Worm (Caenorhabditis elegans): ENCODE results near the gene cutl-5.
"Not testable (repeated sequence)": the region's sequence is repeated elsewhere in the genome, so short reads cannot be mapped to it uniquely, and the experiment has no call there.

DNA sequence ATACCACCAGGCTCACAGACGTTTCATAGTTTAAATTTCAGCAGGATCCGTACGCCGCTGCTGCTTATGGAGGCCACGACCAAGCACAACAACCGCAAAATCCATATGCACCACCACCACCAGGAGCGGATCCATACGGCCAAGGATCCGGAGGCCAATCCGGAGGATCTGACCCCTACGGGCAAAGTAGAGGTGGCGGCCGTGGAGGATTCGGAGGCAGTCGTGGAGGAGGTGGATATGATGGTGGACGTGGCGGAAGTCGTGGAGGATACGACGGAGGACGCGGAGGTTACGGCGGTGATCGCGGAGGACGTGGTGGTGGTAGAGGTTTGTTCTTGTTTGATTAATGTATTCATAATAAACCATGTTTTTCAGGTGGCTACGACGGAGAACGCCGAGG, 37.4 kb upstream of the cutl-5 start:
- not testable (repeated sequence) for TF ChIP-seq snpc-4 (GFP tag; optimal IDR thresholded peaks at IDR 0.05); snpc-4 (tag; optimal IDR thresholded peaks at IDR 0.05); K11D2.4 (GFP tag; IDR thresholded peaks at IDR 0.05); unc-130 (GFP tag; optimal IDR thresholded peaks at IDR 0.05); ets-4 (GFP tag; optimal IDR thresholded peaks at IDR 0.05); akir-1 (GFP tag; optimal IDR thresholded peaks at IDR 0.05); ceh-79 (tag; optimal IDR thresholded peaks at IDR 0.05); lin-26 (GFP tag; IDR thresholded peaks at IDR 0.05); unc-62 (GFP tag; optimal IDR thresholded peaks at IDR 0.05); ceh-58 (GFP tag; IDR thresholded peaks at IDR 0.05); ama-1 (optimal IDR thresholded peaks at IDR 0.05); ama-1 (GFP tag; optimal IDR thresholded peaks at IDR 0.05)
